Worm (Caenorhabditis elegans): Measurements from ENCODE around the gene npp-21.

- TF ChIP-seq snpc-4 (tag; optimal IDR thresholded peaks at IDR 0.05), result no peak
- TF ChIP-seq nhr-12 (tag; optimal IDR thresholded peaks at IDR 0.05), result no peak
- TF ChIP-seq efl-1 (optimal IDR thresholded peaks at IDR 0.05), result no peak
- no peak for TF ChIP-seq efl-1 (GFP tag; optimal IDR thresholded peaks at IDR 0.05 in 1 of 2)
- TF ChIP-seq ztf-11 (tag; optimal IDR thresholded peaks at IDR 0.05), result no peak
- TF ChIP-seq elt-3 (tag; optimal IDR thresholded peaks at IDR 0.05), result no peak
Observed at ce11 chrII:7557981-7558380, 41.5 kb upstream of the npp-21 start.
